Fruit fly (Drosophila melanogaster) whole organism, wandering third instar larva: ENCODE measurements around the gene Npc2c.
A peak's percentile ranks its signal among the peaks of the same experiment; 100 is the strongest.

Experiments
- Dfd ChIP-seq: fragments of >200 bp; optimal IDR thresholded peaks from 2 replicates; lab custom pipeline; 2017; ENCODE audit warnings: missing biosample characterization, missing genetic modification characterization
- Mio ChIP-seq: sonication (Bioruptor generic); optimal IDR thresholded peaks from 2 replicates; lab custom pipeline; 2016; ENCODE audit warnings: missing biosample characterization, missing genetic modification characterization
- OdsH ChIP-seq: fragments of 200-800 bp; sonication (Bioruptor generic); optimal IDR thresholded peaks from 2 replicates; lab custom pipeline; 2016; ENCODE audit warnings: missing biosample characterization, mild to moderate bottlenecking, missing genetic modification characterization
- Rel ChIP-seq, 2 experiments: fragments of 200-800 bp; sonication (Bioruptor generic) in 1 of 2; optimal IDR thresholded peaks; 2 replicates in 1 of 2; 3 replicates in 1 of 2; lab custom pipeline; 2016 to 2019; ENCODE audit warnings: mild to moderate bottlenecking in 2 of 2, missing biosample characterization in 2 of 2, missing genetic modification characterization in 2 of 2, moderate library complexity in 1 of 2
- brk ChIP-seq: fragments of 200-800 bp; sonication (Bioruptor generic); optimal IDR thresholded peaks from 2 replicates; lab custom pipeline; 2016; ENCODE audit warnings: missing biosample characterization, mild to moderate bottlenecking, missing genetic modification characterization
- fru ChIP-seq: fragments of 200-800 bp; sonication (Bioruptor generic); optimal IDR thresholded peaks from 3 replicates; lab custom pipeline; 2016; ENCODE audit warnings: missing biosample characterization, mild to moderate bottlenecking, missing genetic modification characterization
- usp ChIP-seq: fragments of >200 bp; optimal IDR thresholded peaks from 2 replicates; lab custom pipeline; 2017; ENCODE audit warnings: missing biosample characterization, missing genetic modification characterization

- peak; percentile 94 for TF ChIP-seq OdsH (GFP tag; lab: Kevin White, UChicago)
- no peak for TF ChIP-seq usp
- peak; percentile 24 for TF ChIP-seq Rel (GFP tag; optimal IDR thresholded peaks at IDR 0.05; lab: Kevin White, UChicago)
- TF ChIP-seq Rel (tag; optimal IDR thresholded peaks at IDR 0.05; lab: Kevin White, UChicago): peak; percentile 51
- TF ChIP-seq Mio: peak; percentile 69
- TF ChIP-seq fru (GFP tag; lab: Kevin White, UChicago): peak; percentile 93
- peak; percentile 44 for TF ChIP-seq brk (GFP tag; lab: Kevin White, UChicago)
- no peak for TF ChIP-seq Dfd (GFP tag; lab: Kevin White, UChicago)
Measured at dm6 chr3R:10087206-10087927, 27.3 kb downstream of the Npc2c start.
